Worm (Caenorhabditis elegans): ENCODE measurements around the gene K02D10.2.
A peak's percentile ranks its signal among the peaks of the same experiment; 100 is the strongest.

K02D10.2 gene

ce11 chrIII:8801864-8802818 lies 31.1 kb upstream of the K02D10.2 start (continued):
- TF ChIP-seq syd-9 (tag; optimal IDR thresholded peaks at IDR 0.05) (peak; percentile 89), unc-86 (tag; optimal IDR thresholded peaks at IDR 0.05) (peak; percentile 29), ceh-19 (GFP tag; optimal IDR thresholded peaks at IDR 0.05) (no peak), unc-42 (tag; optimal IDR thresholded peaks at IDR 0.05) (peak; percentile 84), ceh-34 (tag; optimal IDR thresholded peaks at IDR 0.05) (peak; percentile 92), ceh-45 (GFP tag; IDR thresholded peaks at IDR 0.05) (no peak), elt-2 (tag; optimal IDR thresholded peaks at IDR 0.05) (peak; percentile 56), zip-5 (tag; optimal IDR thresholded peaks at IDR 0.05) (peak; percentile 50), hlh-6 (tag; optimal IDR thresholded peaks at IDR 0.05) (peak; percentile 64), tbx-7 (tag; optimal IDR thresholded peaks at IDR 0.05) (peak; percentile 16), ceh-31 (tag; optimal IDR thresholded peaks at IDR 0.05) (peak; percentile 97), ref-2 (tag; optimal IDR thresholded peaks at IDR 0.05) (peak; percentile 93), pax-1 (tag; optimal IDR thresholded peaks at IDR 0.05) (peak; percentile 95), elt-4 (tag; optimal IDR thresholded peaks at IDR 0.05) (no peak), ceh-22 (tag; optimal IDR thresholded peaks at IDR 0.05) (peak; percentile 32), ama-1 (optimal IDR thresholded peaks at IDR 0.05) (peak; percentile 91), pros-1 (tag; optimal IDR thresholded peaks at IDR 0.05) (peak; percentile 100), pag-3 (tag; optimal IDR thresholded peaks at IDR 0.05; ENCODE audit: borderline replicate concordance) (no peak), pha-2 (tag; optimal IDR thresholded peaks at IDR 0.05) (peak; percentile 63), nhr-11 (tag; optimal IDR thresholded peaks at IDR 0.05) (no peak), hlh-13 (GFP tag; optimal IDR thresholded peaks at IDR 0.05) (no peak), gmeb-2 (tag; optimal IDR thresholded peaks at IDR 0.05) (no peak), unc-3 (GFP tag; conservative IDR thresholded peaks at IDR 0.05) (no peak), unc-3 (tag; optimal IDR thresholded peaks at IDR 0.05) (no peak), hlh-15 (tag; optimal IDR thresholded peaks at IDR 0.05) (no peak), unc-55 (GFP tag; optimal IDR thresholded peaks at IDR 0.05) (peak; percentile 99), sdc-2 (tag; optimal IDR thresholded peaks at IDR 0.05) (peak; percentile 67), madf-2 (tag; optimal IDR thresholded peaks at IDR 0.05) (no peak), lin-11 (tag; optimal IDR thresholded peaks at IDR 0.05) (no peak), C08G9.2 (tag; optimal IDR thresholded peaks at IDR 0.05) (peak; percentile 58), npax-4 (tag; optimal IDR thresholded peaks at IDR 0.05) (no peak), odd-2 (tag; optimal IDR thresholded peaks at IDR 0.05) (no peak), ets-4 (tag; optimal IDR thresholded peaks at IDR 0.05) (peak; percentile 85), F13H6.1 (tag; optimal IDR thresholded peaks at IDR 0.05) (peak; percentile 96), nfya-1 (tag; optimal IDR thresholded peaks at IDR 0.05) (peak; percentile 98), rnt-1 (tag; optimal IDR thresholded peaks at IDR 0.05) (peak; percentile 95), dve-1 (tag; optimal IDR thresholded peaks at IDR 0.05) (peak; percentile 98), lim-6 (tag; optimal IDR thresholded peaks at IDR 0.05) (peak; percentile 68), fax-1 (tag; optimal IDR thresholded peaks at IDR 0.05) (peak; percentile 26), T23F11.4 (GFP tag; optimal IDR thresholded peaks at IDR 0.05) (no peak), pat-9 (tag; optimal IDR thresholded peaks at IDR 0.05) (no peak), ceh-14 (tag; optimal IDR thresholded peaks at IDR 0.05) (peak; percentile 72), ttx-3 (tag; optimal IDR thresholded peaks at IDR 0.05) (no peak), sox-2 (GFP tag; IDR thresholded peaks at IDR 0.05) (0 out of 2 replicates have a peak, but pooled peaks have one; percentile 3), fkh-10 (GFP tag; optimal IDR thresholded peaks at IDR 0.05) (peak; percentile 20), eyg-1 (tag; optimal IDR thresholded peaks at IDR 0.05) (peak; percentile 32), ceh-30 (tag; optimal IDR thresholded peaks at IDR 0.05) (peak; percentile 93), ceh-24 (tag; optimal IDR thresholded peaks at IDR 0.05) (no peak), ztf-16 (tag; optimal IDR thresholded peaks at IDR 0.05) (peak; percentile 8), tbx-2 (tag; optimal IDR thresholded peaks at IDR 0.05) (peak; percentile 96), nhr-232 (tag; optimal IDR thresholded peaks at IDR 0.05) (no peak), ceh-48 (tag; optimal IDR thresholded peaks at IDR 0.05) (no peak)
